Worm (Caenorhabditis elegans): ENCODE results near the gene nep-22.

The nep-22 gene

ce11 chrX:9024270-9024669 lies 10.1 kb upstream of the nep-22 start (continued):
- TF ChIP-seq C06A6.2 (GFP tag; conservative IDR thresholded peaks at IDR 0.05) (no peak), gei-17 (GFP tag; optimal IDR thresholded peaks at IDR 0.05) (no peak), K12H6.12 (tag; optimal IDR thresholded peaks at IDR 0.05) (no peak), egrh-3 (GFP tag; IDR thresholded peaks at IDR 0.05) (no peak; the same call in 1 of the 2 replicates), ztf-3 (GFP tag; optimal IDR thresholded peaks at IDR 0.05) (no peak), dpff-1 (tag; optimal IDR thresholded peaks at IDR 0.05) (no peak), mcd-1 (GFP tag; IDR thresholded peaks at IDR 0.05) (no peak), die-1 (tag; optimal IDR thresholded peaks at IDR 0.05) (peak; percentile 97), aptf-2 (GFP tag; conservative IDR thresholded peaks at IDR 0.05) (no peak), dox-1 (GFP tag; IDR thresholded peaks at IDR 0.05) (no peak; the same call in 1 of the 2 replicates), ztf-25 (GFP tag; IDR thresholded peaks at IDR 0.05) (peak; percentile 89), atf-7 (tag; optimal IDR thresholded peaks at IDR 0.05) (peak; percentile 30), ztf-6 (GFP tag; IDR thresholded peaks at IDR 0.05) (0 out of 2 replicates have a peak, but pooled peaks have one; percentile 29), egl-44 (GFP tag; IDR thresholded peaks at IDR 0.05) (no peak; the same call in 1 of the 2 replicates), hlh-26 (GFP tag; conservative IDR thresholded peaks at IDR 0.05) (no peak), lsy-27 (tag; optimal IDR thresholded peaks at IDR 0.05; ENCODE audit: borderline replicate concordance, insufficient read depth) (no peak), nhr-179 (tag; optimal IDR thresholded peaks at IDR 0.05) (peak; percentile 60), Y53G8AR.9 (GFP tag; conservative IDR thresholded peaks at IDR 0.05) (no peak), lin-54 (GFP tag; optimal IDR thresholded peaks at IDR 0.05) (peak; percentile 35), efl-1 (GFP tag; optimal IDR thresholded peaks at IDR 0.05) (peak; percentile 11), attf-3 (GFP tag; conservative IDR thresholded peaks at IDR 0.05) (no peak), attf-5 (GFP tag; optimal IDR thresholded peaks at IDR 0.05) (peak; percentile 50), F33H1.4 (GFP tag; IDR thresholded peaks at IDR 0.05) (no peak), let-607 (tag; optimal IDR thresholded peaks at IDR 0.05) (peak; percentile 47 to 50), K11D2.4 (GFP tag; IDR thresholded peaks at IDR 0.05) (peak; percentile 64; the same call in 1 of the 2 replicates), snpc-4 (GFP tag; optimal IDR thresholded peaks at IDR 0.05) (peak; percentile 74), snpc-4 (tag; optimal IDR thresholded peaks at IDR 0.05) (peak in 1 of 4 experiments; percentile 30), attf-6 (GFP tag; IDR thresholded peaks at IDR 0.05) (no peak), hrde-1 (tag; optimal IDR thresholded peaks at IDR 0.05; ENCODE audit: borderline replicate concordance) (no peak), F49E8.2 (tag; optimal IDR thresholded peaks at IDR 0.05; ENCODE audit: insufficient read depth) (no peak), nfya-1 (tag; optimal IDR thresholded peaks at IDR 0.05; ENCODE audit: borderline replicate concordance, insufficient read depth) (no peak), lin-26 (GFP tag; IDR thresholded peaks at IDR 0.05) (no peak; the same call in none of the 2 replicates), sptf-2 (GFP tag; optimal IDR thresholded peaks at IDR 0.05) (peak; percentile 76), ama-1 (optimal IDR thresholded peaks at IDR 0.05) (no peak), ama-1 (GFP tag; optimal IDR thresholded peaks at IDR 0.05) (peak; percentile 83 to 92), zim-3 (tag; optimal IDR thresholded peaks at IDR 0.05) (peak; percentile 64), mel-28 (tag; optimal IDR thresholded peaks at IDR 0.05; ENCODE audit: borderline replicate concordance) (no peak), ztf-28 (GFP tag; IDR thresholded peaks at IDR 0.05) (no peak), T07F8.4 (tag; optimal IDR thresholded peaks at IDR 0.05) (peak; percentile 86), rcor-1 (GFP tag; IDR thresholded peaks at IDR 0.05) (peak; percentile 79), rpc-1 (optimal IDR thresholded peaks at IDR 0.05) (peak; percentile 98), rpc-1 (tag; optimal IDR thresholded peaks at IDR 0.05) (peak; percentile 100), ekl-4 (GFP tag; IDR thresholded peaks at IDR 0.05) (peak; percentile 76; the same call in 1 of the 2 replicates), ztf-22 (GFP tag; optimal IDR thresholded peaks at IDR 0.05) (no peak), ZK185.1 (tag; optimal IDR thresholded peaks at IDR 0.05; ENCODE audit: poor library complexity, severe bottlenecking) (peak; percentile 71), ceh-100 (GFP tag; IDR thresholded peaks at IDR 0.05) (peak; percentile 64), D2030.7 (GFP tag; IDR thresholded peaks at IDR 0.05) (peak; percentile 74), ceh-40 (GFP tag; IDR thresholded peaks at IDR 0.05) (0 out of 2 replicates have a peak, but pooled peaks have one; percentile 71)
